Worm (Caenorhabditis elegans) whole organism, mixed stage, embryonic: ENCODE data around the gene B0334.10.

Source experiments
- M03D4.4 ChIP-seq: sonication (generic microtip); optimal IDR thresholded peaks from 2 replicates; lab custom pipeline; 2017; ENCODE audit warnings: mild to moderate bottlenecking, missing genetic modification characterization, missing compliant biosample characterization
- bed-3 ChIP-seq: fragments of 200-800 bp; sonication (Bioruptor generic); optimal IDR thresholded peaks from 3 replicates; lab custom pipeline; 2018; ENCODE audit warnings: mild to moderate bottlenecking, missing genetic modification characterization, moderate library complexity, missing compliant biosample characterization
- blmp-1 ChIP-seq: fragments of 150-350 bp; optimal IDR thresholded peaks from 2 replicates; lab custom pipeline; 2014; ENCODE audit warnings: missing biosample characterization, missing genetic modification characterization
- ceh-39 ChIP-seq: fragments of 150-350 bp; optimal IDR thresholded peaks from 2 replicates; lab custom pipeline; 2014; ENCODE audit warnings: missing biosample characterization, missing genetic modification characterization
- ceh-43 ChIP-seq: fragments of 200-800 bp; sonication (Bioruptor generic); optimal IDR thresholded peaks from 2 replicates; lab custom pipeline; 2018; ENCODE audit warnings: mild to moderate bottlenecking, missing genetic modification characterization, moderate library complexity, missing compliant biosample characterization
- ceh-83 ChIP-seq: fragments of 200-800 bp; sonication (Bioruptor generic); optimal IDR thresholded peaks from 2 replicates; lab custom pipeline; 2018; ENCODE audit warnings: mild to moderate bottlenecking, missing genetic modification characterization, missing compliant biosample characterization
- ces-1 ChIP-seq: fragments of 150-350 bp; optimal IDR thresholded peaks from 2 replicates; lab custom pipeline; 2014; ENCODE audit warnings: missing biosample characterization, missing genetic modification reagents, missing genetic modification characterization
- cnd-1 ChIP-seq: fragments of 200-800 bp; sonication (Bioruptor generic); optimal IDR thresholded peaks from 2 replicates; lab custom pipeline; 2018; ENCODE audit warnings: mild to moderate bottlenecking, missing genetic modification characterization, missing compliant biosample characterization
- drap-1 ChIP-seq: fragments of 200-800 bp; sonication (Bioruptor generic); optimal IDR thresholded peaks from 3 replicates; lab custom pipeline; 2018; ENCODE audit warnings: mild to moderate bottlenecking, missing genetic modification characterization, missing compliant biosample characterization
- flh-1 ChIP-seq: fragments of 200-800 bp; sonication (Bioruptor generic); optimal IDR thresholded peaks from 2 replicates; lab custom pipeline; 2018; ENCODE audit warnings: mild to moderate bottlenecking, missing genetic modification characterization, moderate library complexity, missing compliant biosample characterization
- ham-2 ChIP-seq: fragments of 200-800 bp; sonication (Bioruptor generic); optimal IDR thresholded peaks from 2 replicates; lab custom pipeline; 2018; ENCODE audit warnings: mild to moderate bottlenecking, missing genetic modification characterization, missing compliant biosample characterization
- hlh-1 ChIP-seq: fragments of 150-350 bp; optimal IDR thresholded peaks from 2 replicates; lab custom pipeline; 2014; ENCODE audit warnings: missing biosample characterization, missing genetic modification reagents, missing genetic modification characterization
- lin-13 ChIP-seq: fragments of 150-350 bp; optimal IDR thresholded peaks from 2 replicates; lab custom pipeline; 2014; ENCODE audit warnings: missing biosample characterization, missing genetic modification characterization
- lin-32 ChIP-seq: fragments of 200-800 bp; sonication (Bioruptor generic); optimal IDR thresholded peaks from 2 replicates; lab custom pipeline; 2018; ENCODE audit warnings: mild to moderate bottlenecking, missing genetic modification characterization, missing compliant biosample characterization
- lsy-2 ChIP-seq: fragments of 150-350 bp; optimal IDR thresholded peaks from 2 replicates; lab custom pipeline; 2014; ENCODE audit warnings: missing biosample characterization, missing genetic modification characterization
- mep-1 ChIP-seq: fragments of 150-350 bp; optimal IDR thresholded peaks from 2 replicates; lab custom pipeline; 2017; ENCODE audit warnings: missing biosample characterization, missing genetic modification reagents, missing genetic modification characterization, inconsistent platforms
- mls-2 ChIP-seq: sonication (generic microtip); optimal IDR thresholded peaks from 2 replicates; lab custom pipeline; 2016; ENCODE audit warnings: mild to moderate bottlenecking, missing genetic modification characterization, moderate library complexity, missing compliant biosample characterization
- nhr-12 ChIP-seq: fragments of 150-350 bp; optimal IDR thresholded peaks from 2 replicates; lab custom pipeline; 2014; ENCODE audit warnings: missing biosample characterization, missing genetic modification characterization
- nhr-237 ChIP-seq: fragments of 150-350 bp; optimal IDR thresholded peaks from 2 replicates; lab custom pipeline; 2014; ENCODE audit warnings: missing biosample characterization, missing genetic modification characterization
- nhr-28 ChIP-seq: fragments of 150-350 bp; optimal IDR thresholded peaks from 2 replicates; lab custom pipeline; 2014; ENCODE audit warnings: missing biosample characterization, missing genetic modification characterization
- nhr-76 ChIP-seq: sonication (generic microtip); optimal IDR thresholded peaks from 2 replicates; lab custom pipeline; 2017; ENCODE audit warnings: missing biosample characterization, missing genetic modification characterization
- pha-4 ChIP-seq: fragments of 150-350 bp; optimal IDR thresholded peaks from 2 replicates; lab custom pipeline; 2018; ENCODE audit warnings: missing biosample characterization, missing genetic modification reagents, missing genetic modification characterization
- sem-2 ChIP-seq: fragments of 200-800 bp; sonication (Bioruptor generic); optimal IDR thresholded peaks from 2 replicates; lab custom pipeline; 2018; ENCODE audit warnings: mild to moderate bottlenecking, missing genetic modification characterization, missing compliant biosample characterization
- sptf-1 ChIP-seq: sonication (generic microtip); optimal IDR thresholded peaks from 2 replicates; lab custom pipeline; 2017; ENCODE audit warnings: mild to moderate bottlenecking, missing genetic modification characterization, moderate library complexity, missing compliant biosample characterization
- tbx-8 ChIP-seq: fragments of 200-800 bp; sonication (Bioruptor generic); optimal IDR thresholded peaks from 2 replicates; lab custom pipeline; 2018; ENCODE audit warnings: mild to moderate bottlenecking, missing genetic modification characterization, moderate library complexity, missing compliant biosample characterization
- unc-120 ChIP-seq: sonication (generic microtip); optimal IDR thresholded peaks from 2 replicates; lab custom pipeline; 2017; ENCODE audit warnings: missing genetic modification characterization, missing compliant biosample characterization; ENCODE audit not compliant: poor library complexity, severe bottlenecking
- unc-39 ChIP-seq: fragments of 150-350 bp; optimal IDR thresholded peaks from 2 replicates; lab custom pipeline; 2014; ENCODE audit warnings: missing biosample characterization, missing genetic modification characterization
- unc-62 ChIP-seq: fragments of 150-350 bp; optimal IDR thresholded peaks from 2 replicates; lab custom pipeline; 2014; ENCODE audit warnings: missing biosample characterization, missing genetic modification reagents, missing genetic modification characterization
- zip-8 ChIP-seq: fragments of 150-350 bp; optimal IDR thresholded peaks from 2 replicates; lab custom pipeline; 2014; ENCODE audit warnings: missing biosample characterization, missing genetic modification characterization
- ztf-11 ChIP-seq: fragments of 150-350 bp; optimal IDR thresholded peaks from 2 replicates; lab custom pipeline; 2014; ENCODE audit warnings: missing biosample characterization, missing genetic modification characterization

B0334.10 gene

DNA sequence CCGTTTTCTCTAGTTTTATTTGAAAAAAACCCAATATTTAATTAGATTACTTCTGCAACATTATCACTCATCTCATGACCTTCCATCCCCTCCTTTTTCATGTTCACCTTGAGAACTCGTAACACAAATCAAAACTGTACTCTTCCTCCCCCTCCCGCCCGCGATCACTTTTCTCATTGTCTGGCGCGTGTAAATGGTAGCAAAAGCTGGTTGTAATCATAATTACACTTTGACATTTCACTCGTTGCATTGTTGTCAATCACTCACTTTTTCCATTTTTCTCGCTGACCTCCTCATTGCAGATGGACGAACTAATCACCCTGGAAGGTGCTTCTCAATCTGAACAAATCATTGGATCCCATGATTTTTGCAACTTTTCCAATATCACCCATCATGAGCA, 7.9 kb upstream of the B0334.10 start, which contains the start of gene npr-41:
Gene npr-41, plus strand, starts transcription at position 301 of the 400 bp plus-strand sequence.
- no peak for TF ChIP-seq bed-3 (GFP tag; lab: Kevin White, UChicago)

DNA sequence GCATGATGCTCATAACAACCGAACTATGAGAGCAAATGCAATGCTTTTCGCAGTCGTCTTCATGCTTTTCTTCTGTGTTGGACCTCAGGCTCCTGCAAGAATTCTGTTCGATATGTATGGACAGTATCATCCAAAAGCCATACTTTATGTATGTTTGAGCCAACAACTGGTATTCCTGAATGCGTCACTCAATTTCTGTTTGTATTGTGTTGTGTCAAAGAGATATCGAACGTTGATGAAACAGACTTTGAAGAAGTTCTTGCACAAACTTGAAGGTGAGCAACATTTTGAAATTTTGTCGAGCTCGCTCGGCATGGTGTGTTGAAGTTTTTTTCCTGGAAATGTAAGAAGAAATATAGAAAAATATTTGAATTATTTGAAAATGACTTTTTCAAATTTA, 5.4 kb upstream of the B0334.10 start:
- TF ChIP-seq lin-32 (GFP tag; lab: Kevin White, UChicago) (no peak), blmp-1 (tag; lab: Kevin White, UChicago) (no peak), ceh-39 (tag; lab: Kevin White, UChicago) (no peak), tbx-8 (no peak), hlh-1 (tag; lab: Kevin White, UChicago) (no peak)
- TF ChIP-seq, all 35 proteins: peak for 0

DNA sequence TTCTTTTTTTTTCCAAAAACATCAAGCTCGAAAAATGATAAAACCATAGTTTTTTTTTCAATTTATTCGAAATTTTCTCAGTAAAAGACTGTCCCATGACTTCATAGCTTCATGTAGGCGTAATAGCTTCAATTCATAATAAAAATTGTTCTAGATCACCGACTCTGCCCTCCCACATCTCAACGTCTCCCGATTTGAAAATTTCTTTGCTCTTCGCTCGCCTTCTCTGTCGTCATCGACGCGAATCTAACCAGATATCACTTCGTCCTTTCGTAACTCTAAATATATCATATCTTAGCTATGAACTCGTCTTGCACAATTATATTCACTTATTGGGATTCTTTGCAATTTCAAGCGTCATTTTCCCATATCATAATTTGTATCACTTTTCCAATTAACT, 3.5 kb upstream of the B0334.10 start, which contains the start of gene srh-44:
Gene srh-44, plus strand, starts transcription at position 301 of the 400 bp plus-strand sequence.
- TF ChIP-seq lin-13 (tag; lab: Kevin White, UChicago): no peak
- no peak for TF ChIP-seq cnd-1
- TF ChIP-seq ceh-43: no peak
- TF ChIP-seq mls-2 (tag; lab: Kevin White, UChicago): no peak
- no peak for TF ChIP-seq lin-32 (GFP tag; lab: Kevin White, UChicago)
- TF ChIP-seq nhr-237: no peak
- TF ChIP-seq nhr-28: no peak
- no peak for TF ChIP-seq unc-39 (tag; lab: Kevin White, UChicago)
- TF ChIP-seq, all 35 proteins: peak for 0

DNA sequence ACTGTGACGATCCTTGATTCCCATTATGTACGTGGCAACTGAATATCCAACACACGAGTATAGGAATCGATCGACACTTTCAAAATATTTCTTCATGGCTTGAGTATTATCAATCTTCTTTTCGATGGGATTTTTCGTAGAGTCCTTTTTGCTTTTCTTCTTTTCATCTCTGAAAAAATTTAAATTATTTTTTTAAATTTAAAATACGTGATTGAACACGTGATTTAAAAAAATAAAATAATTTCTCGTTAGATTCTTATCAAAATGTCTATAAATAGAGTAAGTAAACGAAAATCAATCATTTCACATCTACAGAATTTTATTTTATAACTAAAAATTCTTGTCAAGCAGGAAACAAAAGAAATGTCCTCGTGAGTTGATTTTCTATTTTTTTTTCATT, 3.0 kb downstream of the B0334.10 start, which contains the start of gene Y62F5A.10:
Gene Y62F5A.10, plus strand, starts transcription at position 301 of the 400 bp plus-strand sequence.
- TF ChIP-seq ceh-39 (tag; lab: Kevin White, UChicago) (no peak), unc-39 (tag; lab: Kevin White, UChicago) (no peak), mls-2 (tag; lab: Kevin White, UChicago) (no peak), bed-3 (GFP tag; lab: Kevin White, UChicago) (no peak), unc-120 (no peak), nhr-12 (tag; lab: Kevin White, UChicago) (no peak), drap-1 (no peak), cnd-1 (no peak), M03D4.4 (tag; lab: Kevin White, UChicago) (no peak)
- TF ChIP-seq, all 35 proteins: peak for 0

DNA sequence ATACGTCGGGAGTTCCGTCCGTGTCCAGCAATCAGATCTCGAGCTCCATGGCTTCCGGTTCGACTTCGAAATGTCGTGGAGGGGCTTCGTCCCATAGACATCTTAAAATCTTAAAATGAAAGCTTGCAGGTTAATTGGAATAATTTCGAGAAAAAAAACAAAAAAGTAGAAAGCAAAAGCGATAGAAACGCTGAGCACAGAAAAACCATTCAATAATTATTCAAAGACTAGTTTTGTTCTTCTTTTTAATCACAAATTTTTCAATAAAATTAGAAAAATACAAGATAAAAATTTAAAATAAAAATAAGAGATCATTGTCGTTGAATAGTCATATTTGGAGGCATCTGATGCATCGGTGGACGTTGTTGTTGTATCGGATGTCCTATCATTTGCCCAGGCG, 8.7 kb downstream of the B0334.10 start, which contains the start of gene age-1:
Gene age-1, minus strand, starts transcription at position 101 of the 400 bp plus-strand sequence.
- TF ChIP-seq pha-4 (no peak), nhr-28 (no peak), lin-32 (GFP tag; lab: Kevin White, UChicago) (no peak), drap-1 (no peak), flh-1 (no peak), ztf-11 (tag; lab: Kevin White, UChicago) (no peak), ceh-83 (no peak), ceh-39 (tag; lab: Kevin White, UChicago) (no peak), sem-2 (GFP tag; lab: Kevin White, UChicago) (no peak), unc-62 (GFP tag; lab: Kevin White, UChicago) (no peak), zip-8 (no peak), lin-13 (tag; lab: Kevin White, UChicago) (no peak), mls-2 (tag; lab: Kevin White, UChicago) (no peak), lsy-2 (no peak), nhr-76 (tag; lab: Kevin White, UChicago) (no peak), ces-1 (GFP tag; lab: Kevin White, UChicago) (no peak), sptf-1 (tag; lab: Kevin White, UChicago) (no peak), unc-39 (tag; lab: Kevin White, UChicago) (no peak), mep-1 (no peak), ham-2 (GFP tag; lab: Kevin White, UChicago) (no peak)
- TF ChIP-seq, all 35 proteins: peak for 0

DNA sequence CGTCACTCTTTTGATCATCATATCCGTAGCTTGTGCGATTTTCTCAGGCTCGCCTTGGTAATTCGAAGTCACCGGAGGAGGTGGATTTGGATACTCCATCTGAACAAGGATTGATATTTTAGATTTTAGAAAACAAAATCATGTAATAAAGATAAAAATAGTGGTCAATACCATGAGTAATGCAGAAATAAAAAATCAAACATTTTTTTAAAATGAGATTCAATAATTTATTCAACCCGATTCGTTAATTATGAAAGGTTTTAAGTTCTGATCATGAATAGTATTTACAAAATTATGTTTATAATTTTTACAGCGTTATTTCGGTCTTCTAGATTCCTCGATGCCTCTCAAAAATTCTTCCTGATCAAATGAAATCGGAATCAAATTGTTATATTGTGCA, 15.4 kb downstream of the B0334.10 start, which contains the start of gene mdt-8:
Gene mdt-8, minus strand, starts transcription at position 101 of the 400 bp plus-strand sequence.
- no peak for TF ChIP-seq mep-1
- TF ChIP-seq ces-1 (GFP tag; lab: Kevin White, UChicago): no peak
- no peak for TF ChIP-seq ceh-39 (tag; lab: Kevin White, UChicago)
- TF ChIP-seq lin-13 (tag; lab: Kevin White, UChicago): no peak
- TF ChIP-seq ceh-43: no peak
